Worm (Caenorhabditis elegans) whole organism, L2 larva: Measurements from ENCODE around the gene twk-21.

Experiments used
- Y55F3AM.14 ChIP-seq: fragments of 200-800 bp; sonication (Bioruptor generic); optimal IDR thresholded peaks from 2 replicates; lab custom pipeline; 2018; ENCODE audit warnings: mild to moderate bottlenecking, missing genetic modification characterization, missing compliant biosample characterization
- ZK546.5 ChIP-seq: sonication (generic microtip); optimal IDR thresholded peaks from 2 replicates; lab custom pipeline; 2017; ENCODE audit warnings: missing biosample characterization, missing genetic modification characterization
- alr-1 ChIP-seq: fragments of 150-350 bp; optimal IDR thresholded peaks from 2 replicates; lab custom pipeline; 2014; ENCODE audit warnings: missing biosample characterization, missing genetic modification characterization
- aly-2 ChIP-seq: fragments of 150-350 bp; optimal IDR thresholded peaks from 2 replicates; lab custom pipeline; 2014; ENCODE audit warnings: missing biosample characterization, missing genetic modification characterization
- ama-1 ChIP-seq: fragments of 150-350 bp; optimal IDR thresholded peaks from 2 replicates; lab custom pipeline; 2018; ENCODE audit warnings: inconsistent platforms
- blmp-1 ChIP-seq: sonication (generic microtip); optimal IDR thresholded peaks from 2 replicates; lab custom pipeline; 2017; ENCODE audit warnings: missing genetic modification characterization, mild to moderate bottlenecking, missing compliant biosample characterization, antibody characterized with exemption, moderate library complexity; ENCODE audit not compliant: insufficient read depth
- ceh-16 ChIP-seq: fragments of 150-350 bp; optimal IDR thresholded peaks from 2 replicates; lab custom pipeline; 2014; ENCODE audit warnings: missing biosample characterization, missing genetic modification characterization
- ceh-82 ChIP-seq: fragments of 150-350 bp; optimal IDR thresholded peaks from 2 replicates; lab custom pipeline; 2014; ENCODE audit warnings: missing biosample characterization, missing genetic modification characterization
- crh-2 ChIP-seq: sonication (generic microtip); optimal IDR thresholded peaks from 2 replicates; lab custom pipeline; 2017; ENCODE audit warnings: missing biosample characterization, missing genetic modification characterization
- elt-1 ChIP-seq: fragments of 150-350 bp; optimal IDR thresholded peaks from 2 replicates; lab custom pipeline; 2014; ENCODE audit warnings: missing biosample characterization, missing genetic modification characterization
- fos-1 ChIP-seq: fragments of 150-350 bp; optimal IDR thresholded peaks from 2 replicates; lab custom pipeline; 2014; ENCODE audit warnings: missing biosample characterization, missing genetic modification characterization
- gmeb-1 ChIP-seq: fragments of 150-350 bp; optimal IDR thresholded peaks from 2 replicates; lab custom pipeline; 2014; ENCODE audit warnings: missing biosample characterization, missing genetic modification characterization
- lin-11 ChIP-seq: fragments of 150-350 bp; sonication (generic microtip); optimal IDR thresholded peaks from 2 replicates; lab custom pipeline; 2014; ENCODE audit warnings: missing biosample characterization, missing genetic modification characterization, inconsistent platforms, mixed read lengths
- lsy-2 ChIP-seq, 2 experiments: fragments of 150-350 bp in 1 of 2; sonication (generic microtip) in 1 of 2; optimal IDR thresholded peaks; 2 replicates each; lab custom pipeline; 2014 to 2017; ENCODE audit warnings: missing biosample characterization in 2 of 2, missing genetic modification characterization in 2 of 2
- mab-5 ChIP-seq: fragments of 150-350 bp; optimal IDR thresholded peaks from 2 replicates; lab custom pipeline; 2014; ENCODE audit warnings: missing biosample characterization, missing genetic modification characterization
- mbf-1 ChIP-seq: sonication (generic microtip); optimal IDR thresholded peaks from 2 replicates; lab custom pipeline; 2017; ENCODE audit warnings: missing biosample characterization, missing genetic modification characterization
- mdl-1 ChIP-seq, 2 experiments: fragments of 150-350 bp in 1 of 2; sonication (generic microtip) in 1 of 2; optimal IDR thresholded peaks; 2 replicates each; lab custom pipeline; 2017; ENCODE audit warnings: missing biosample characterization in 2 of 2, missing genetic modification characterization in 2 of 2
- nhr-10 ChIP-seq: sonication (generic microtip); optimal IDR thresholded peaks from 2 replicates; lab custom pipeline; 2017; ENCODE audit warnings: missing biosample characterization, missing genetic modification characterization
- nhr-11 ChIP-seq: fragments of 150-350 bp; optimal IDR thresholded peaks from 2 replicates; lab custom pipeline; 2014; ENCODE audit warnings: missing biosample characterization, missing genetic modification characterization
- nhr-129 ChIP-seq: fragments of 150-350 bp; optimal IDR thresholded peaks from 2 replicates; lab custom pipeline; 2014; ENCODE audit warnings: missing biosample characterization, missing genetic modification characterization
- nhr-21 ChIP-seq: fragments of 150-350 bp; optimal IDR thresholded peaks from 2 replicates; lab custom pipeline; 2014; ENCODE audit warnings: missing biosample characterization, missing genetic modification characterization
- nhr-23 ChIP-seq: fragments of 150-350 bp; optimal IDR thresholded peaks from 2 replicates; lab custom pipeline; 2014; ENCODE audit warnings: missing biosample characterization, missing genetic modification reagents, missing genetic modification characterization
- nhr-237 ChIP-seq: fragments of 150-350 bp; optimal IDR thresholded peaks from 2 replicates; lab custom pipeline; 2014; ENCODE audit warnings: missing biosample characterization, missing genetic modification characterization
- nhr-6 ChIP-seq: fragments of 150-350 bp; optimal IDR thresholded peaks from 2 replicates; lab custom pipeline; 2014; ENCODE audit warnings: missing biosample characterization, missing genetic modification characterization
- nhr-77 ChIP-seq: fragments of 150-350 bp; optimal IDR thresholded peaks from 2 replicates; lab custom pipeline; 2014; ENCODE audit warnings: missing biosample characterization, missing genetic modification characterization
- peb-1 ChIP-seq: fragments of 150-350 bp; optimal IDR thresholded peaks from 2 replicates; lab custom pipeline; 2014; ENCODE audit warnings: missing biosample characterization, missing genetic modification characterization
- sem-4 ChIP-seq: fragments of 150-350 bp; optimal IDR thresholded peaks from 2 replicates; lab custom pipeline; 2014; ENCODE audit warnings: missing biosample characterization, missing genetic modification reagents, missing genetic modification characterization
- skn-1 ChIP-seq: sonication (generic microtip); optimal IDR thresholded peaks from 2 replicates; lab custom pipeline; 2017; ENCODE audit warnings: missing biosample characterization, missing genetic modification characterization
- sma-3 ChIP-seq: sonication (generic microtip); optimal IDR thresholded peaks from 2 replicates; lab custom pipeline; 2016; ENCODE audit warnings: missing genetic modification reagents, missing genetic modification characterization, missing compliant biosample characterization
- sma-9 ChIP-seq, 2 experiments: fragments of 150-350 bp in 1 of 2; sonication (generic microtip) in 1 of 2; optimal IDR thresholded peaks; 2 replicates each; lab custom pipeline; 2014 to 2016; ENCODE audit warnings: missing genetic modification characterization in 2 of 2, mild to moderate bottlenecking in 1 of 2, missing biosample characterization in 1 of 2, missing compliant biosample characterization in 1 of 2, missing genetic modification reagents in 1 of 2, moderate library complexity in 1 of 2
- unc-39 ChIP-seq: fragments of 150-350 bp; optimal IDR thresholded peaks from 2 replicates; lab custom pipeline; 2014; ENCODE audit warnings: missing biosample characterization, missing genetic modification characterization
- unc-62 ChIP-seq: fragments of 150-350 bp; optimal IDR thresholded peaks from 2 replicates; lab custom pipeline; 2014; ENCODE audit warnings: missing biosample characterization, missing genetic modification reagents, missing genetic modification characterization
- zag-1 ChIP-seq: fragments of 150-350 bp; optimal IDR thresholded peaks from 2 replicates; lab custom pipeline; 2014; ENCODE audit warnings: missing biosample characterization, missing genetic modification characterization
- ztf-1 ChIP-seq: fragments of 200-800 bp; sonication (Bioruptor generic); conservative IDR thresholded peaks from 2 replicates; pipeline ENCODE4 v1.3.6; 2022; ENCODE audit warnings: missing genetic modification characterization, missing compliant biosample characterization
- ztf-11 ChIP-seq: sonication (generic microtip); optimal IDR thresholded peaks from 2 replicates; lab custom pipeline; 2017; ENCODE audit warnings: missing biosample characterization, missing genetic modification characterization
- ztf-4 ChIP-seq: fragments of 150-350 bp; optimal IDR thresholded peaks from 2 replicates; lab custom pipeline; 2014; ENCODE audit warnings: missing biosample characterization, missing genetic modification characterization

Gene twk-21

ce11 chrX:16299859-16300258, at the start of gene twk-21:
twk-21 (plus strand) TSS chrX:16299892.
- TF ChIP-seq ama-1 (no peak), mab-5 (no peak), crh-2 (tag; lab: Kevin White, UChicago) (no peak), ceh-82 (no peak), mdl-1 (tag; optimal IDR thresholded peaks at IDR 0.05; lab: Kevin White, UChicago) (no peak), unc-62 (GFP tag; lab: Kevin White, UChicago) (no peak), nhr-6 (tag; lab: Kevin White, UChicago) (no peak), unc-39 (tag; lab: Kevin White, UChicago) (no peak), gmeb-1 (tag; lab: Kevin White, UChicago) (no peak), ztf-11 (tag; lab: Kevin White, UChicago) (no peak), mbf-1 (no peak), sma-9 (GFP tag; optimal IDR thresholded peaks at IDR 0.05; lab: Kevin White, UChicago) (no peak), sma-9 (tag; optimal IDR thresholded peaks at IDR 0.05; lab: Kevin White, UChicago) (no peak), elt-1 (tag; lab: Kevin White, UChicago) (no peak), ztf-1 (GFP tag; lab: Robert Waterston, UW) (no peak), aly-2 (tag; lab: Kevin White, UChicago) (no peak), sma-3 (GFP tag; lab: Kevin White, UChicago) (no peak), lsy-2 (tag; optimal IDR thresholded peaks at IDR 0.05; lab: Kevin White, UChicago) (no peak)

ce11 chrX:16250679-16251078, 49.0 kb upstream of the twk-21 start, which contains the start of gene W10G6.6:
W10G6.6 (minus strand) TSS chrX:16250779.
- no peak for TF ChIP-seq aly-2 (tag; lab: Kevin White, UChicago)

- TF ChIP-seq nhr-6 (tag; lab: Kevin White, UChicago): no peak
- TF ChIP-seq nhr-23: no peak
- no peak for TF ChIP-seq nhr-10 (tag; lab: Kevin White, UChicago)
- no peak for TF ChIP-seq gmeb-1 (tag; lab: Kevin White, UChicago)
- no peak for TF ChIP-seq nhr-129
- no peak for TF ChIP-seq nhr-21 (tag; lab: Kevin White, UChicago)
- TF ChIP-seq nhr-11: no peak
- TF ChIP-seq sma-9 (GFP tag; optimal IDR thresholded peaks at IDR 0.05; lab: Kevin White, UChicago): no peak
- TF ChIP-seq sma-9 (tag; optimal IDR thresholded peaks at IDR 0.05; lab: Kevin White, UChicago): no peak
- no peak for TF ChIP-seq lin-11 (tag; lab: Kevin White, UChicago)
- TF ChIP-seq nhr-237: no peak
- TF ChIP-seq ceh-16 (tag; lab: Kevin White, UChicago): no peak
- TF ChIP-seq ztf-4 (tag; lab: Kevin White, UChicago): no peak
- TF ChIP-seq blmp-1 (tag; lab: Kevin White, UChicago): no peak
- no peak for TF ChIP-seq unc-62 (GFP tag; lab: Kevin White, UChicago)
- no peak for TF ChIP-seq ceh-82
- TF ChIP-seq ama-1: no peak
- no peak for TF ChIP-seq ZK546.5 (tag; lab: Kevin White, UChicago)
- no peak for TF ChIP-seq alr-1 (tag; lab: Kevin White, UChicago)
Observed at ce11 chrX:16258503-16258902, 41.2 kb upstream of the twk-21 start.

ce11 chrX:16260077-16260476, 39.6 kb upstream of the twk-21 start:
- TF ChIP-seq mbf-1: no peak
- TF ChIP-seq nhr-10 (tag; lab: Kevin White, UChicago): no peak
- no peak for TF ChIP-seq sem-4 (tag; lab: Kevin White, UChicago)
- no peak for TF ChIP-seq ztf-11 (tag; lab: Kevin White, UChicago)
- TF ChIP-seq lsy-2 (tag; optimal IDR thresholded peaks at IDR 0.05; lab: Kevin White, UChicago): no peak
- no peak for TF ChIP-seq Y55F3AM.14 (GFP tag; lab: Kevin White, UChicago)
- no peak for TF ChIP-seq sma-9 (GFP tag; optimal IDR thresholded peaks at IDR 0.05; lab: Kevin White, UChicago)
- TF ChIP-seq sma-9 (tag; optimal IDR thresholded peaks at IDR 0.05; lab: Kevin White, UChicago): no peak
- TF ChIP-seq zag-1 (tag; lab: Kevin White, UChicago): no peak
- TF ChIP-seq nhr-11: no peak
- TF ChIP-seq nhr-77 (tag; lab: Kevin White, UChicago): no peak
- no peak for TF ChIP-seq peb-1 (tag; lab: Kevin White, UChicago)
- TF ChIP-seq crh-2 (tag; lab: Kevin White, UChicago): peak; percentile 14
- TF ChIP-seq fos-1: peak; percentile 71
- TF ChIP-seq skn-1 (tag; lab: Kevin White, UChicago): peak; percentile 7
- no peak for TF ChIP-seq ceh-16 (tag; lab: Kevin White, UChicago)
